Worm (Caenorhabditis elegans) whole organism, midembryonic: ENCODE data around the gene D1086.12.

ENCODE experiments used
- T22C8.4 ChIP-seq: fragments of 200-800 bp; sonication (Bioruptor generic); IDR thresholded peaks from 2 replicates; pipeline ENCODE4 v1.3.6; 2022; ENCODE audit warnings: missing genetic modification characterization, missing compliant biosample characterization
- cog-1 ChIP-seq: sonication (generic microtip); optimal IDR thresholded peaks from 2 replicates; lab custom pipeline; 2016; ENCODE audit warnings: missing genetic modification characterization, missing compliant biosample characterization
- flt-1 ChIP-seq: fragments of 200-800 bp; sonication (Bioruptor generic); IDR thresholded peaks from 2 replicates; pipeline ENCODE4 v1.3.6; 2022; ENCODE audit warnings: missing genetic modification characterization, missing compliant biosample characterization
- klf-2 ChIP-seq: fragments of 200-800 bp; sonication (Bioruptor generic); conservative IDR thresholded peaks from 2 replicates; pipeline ENCODE4 v1.3.6; 2022; ENCODE audit warnings: missing genetic modification reagents, missing genetic modification characterization, missing compliant biosample characterization
- med-1 ChIP-seq: sonication (generic microtip); optimal IDR thresholded peaks from 2 replicates; lab custom pipeline; 2017; ENCODE audit warnings: missing genetic modification characterization, mild to moderate bottlenecking, missing compliant biosample characterization, antibody characterized with exemption, missing genetic modification reagents; ENCODE audit not compliant: insufficient read depth
- ref-1 ChIP-seq: fragments of 200-800 bp; sonication (Bioruptor generic); conservative IDR thresholded peaks from 2 replicates; pipeline ENCODE4 v1.3.6; 2022; ENCODE audit warnings: missing genetic modification reagents, missing genetic modification characterization, missing compliant biosample characterization
- tab-1 ChIP-seq: fragments of 200-800 bp; sonication (Bioruptor generic); IDR thresholded peaks from 2 replicates; pipeline ENCODE4 v1.3.6; 2022; ENCODE audit warnings: missing genetic modification characterization, missing compliant biosample characterization
- ztf-23 ChIP-seq: fragments of 200-800 bp; sonication (Bioruptor generic); IDR thresholded peaks from 2 replicates; pipeline ENCODE4 v1.3.6; 2022; ENCODE audit warnings: missing genetic modification reagents, missing genetic modification characterization, missing compliant biosample characterization
- ztf-29 ChIP-seq: fragments of 200-800 bp; sonication (Bioruptor generic); IDR thresholded peaks from 2 replicates; pipeline ENCODE4 v1.3.6; 2022; ENCODE audit warnings: missing genetic modification reagents, missing genetic modification characterization, missing compliant biosample characterization

D1086.12 gene

ce11 chrV:14098519-14098918, 2.5 kb upstream of the D1086.12 start, which contains the start of the genes D1086.2 and D1086.1:
D1086.2 (minus strand) TSS chrV:14098668.
D1086.1 (plus strand) TSS chrV:14098858.
- no peak for TF ChIP-seq tab-1 (GFP tag; lab: Robert Waterston, UW)

ce11 chrV:14103970-14104369, 3.0 kb downstream of the D1086.12 start, which contains the start of gene D1086.9:
D1086.9 (plus strand) TSS chrV:14104270.
- TF ChIP-seq klf-2 (GFP tag; lab: Robert Waterston, UW), result no peak
- no peak for TF ChIP-seq flt-1 (GFP tag; lab: Robert Waterston, UW)
- TF ChIP-seq med-1 (GFP tag; lab: Kevin White, UChicago), result no peak

- TF ChIP-seq flt-1 (GFP tag; lab: Robert Waterston, UW) (no peak), ztf-29 (no peak), cog-1 (tag; lab: Kevin White, UChicago) (no peak)
Measured at ce11 chrV:14107511-14107910, 6.5 kb downstream of the D1086.12 start, which contains the start of gene H39E23.3. H39E23.3 (plus strand) TSS chrV:14107811.

ce11 chrV:14110042-14110441, 9.1 kb downstream of the D1086.12 start, which contains the start of gene H39E23.2:
H39E23.2 (plus strand) TSS chrV:14110342.
- TF ChIP-seq ref-1 (GFP tag; lab: Robert Waterston, UW) (no peak), cog-1 (tag; lab: Kevin White, UChicago) (no peak), T22C8.4 (GFP tag; lab: Robert Waterston, UW) (no peak), tab-1 (GFP tag; lab: Robert Waterston, UW) (no peak), flt-1 (GFP tag; lab: Robert Waterston, UW) (no peak), klf-2 (GFP tag; lab: Robert Waterston, UW) (no peak), med-1 (GFP tag; lab: Kevin White, UChicago) (no peak), ztf-29 (no peak), ztf-23 (GFP tag; lab: Robert Waterston, UW) (no peak)

ce11 chrV:14120674-14121073, 19.7 kb downstream of the D1086.12 start:
- TF ChIP-seq ztf-29 (no peak), cog-1 (tag; lab: Kevin White, UChicago) (no peak), tab-1 (GFP tag; lab: Robert Waterston, UW) (no peak), klf-2 (GFP tag; lab: Robert Waterston, UW) (no peak), flt-1 (GFP tag; lab: Robert Waterston, UW) (no peak), med-1 (GFP tag; lab: Kevin White, UChicago) (no peak), ref-1 (GFP tag; lab: Robert Waterston, UW) (no peak), ztf-23 (GFP tag; lab: Robert Waterston, UW) (no peak), T22C8.4 (GFP tag; lab: Robert Waterston, UW) (no peak)

ce11 chrV:14123176-14123575, 22.2 kb downstream of the D1086.12 start:
- no peak for TF ChIP-seq cog-1 (tag; lab: Kevin White, UChicago)

ce11 chrV:14124187-14124586, 23.2 kb downstream of the D1086.12 start:
- TF ChIP-seq ztf-23 (GFP tag; lab: Robert Waterston, UW), result 0 out of 2 replicates have a peak, but pooled peaks have one; percentile 14

- TF ChIP-seq ref-1 (GFP tag; lab: Robert Waterston, UW) (no peak), ztf-23 (GFP tag; lab: Robert Waterston, UW) (no peak), tab-1 (GFP tag; lab: Robert Waterston, UW) (no peak), T22C8.4 (GFP tag; lab: Robert Waterston, UW) (no peak), ztf-29 (no peak), med-1 (GFP tag; lab: Kevin White, UChicago) (no peak), klf-2 (GFP tag; lab: Robert Waterston, UW) (no peak), flt-1 (GFP tag; lab: Robert Waterston, UW) (no peak)
Measured at ce11 chrV:14126341-14126924, 25.4 kb downstream of the D1086.12 start.

ce11 chrV:14127834-14128233, 26.8 kb downstream of the D1086.12 start:
- TF ChIP-seq ref-1 (GFP tag; lab: Robert Waterston, UW) (no peak), ztf-29 (no peak), T22C8.4 (GFP tag; lab: Robert Waterston, UW) (no peak), ztf-23 (GFP tag; lab: Robert Waterston, UW) (no peak), tab-1 (GFP tag; lab: Robert Waterston, UW) (no peak), med-1 (GFP tag; lab: Kevin White, UChicago) (no peak), klf-2 (GFP tag; lab: Robert Waterston, UW) (no peak), flt-1 (GFP tag; lab: Robert Waterston, UW) (no peak), cog-1 (tag; lab: Kevin White, UChicago) (no peak)

ce11 chrV:14128858-14129257, 27.9 kb downstream of the D1086.12 start:
- TF ChIP-seq med-1 (GFP tag; lab: Kevin White, UChicago), result no peak
- TF ChIP-seq cog-1 (tag; lab: Kevin White, UChicago), result no peak
- TF ChIP-seq ref-1 (GFP tag; lab: Robert Waterston, UW), result no peak
- TF ChIP-seq ztf-29, result no peak
- no peak for TF ChIP-seq ztf-23 (GFP tag; lab: Robert Waterston, UW)
- no peak for TF ChIP-seq flt-1 (GFP tag; lab: Robert Waterston, UW)
- TF ChIP-seq T22C8.4 (GFP tag; lab: Robert Waterston, UW), result no peak
- TF ChIP-seq klf-2 (GFP tag; lab: Robert Waterston, UW), result no peak
- TF ChIP-seq tab-1 (GFP tag; lab: Robert Waterston, UW), result no peak
